Worm (Caenorhabditis elegans) whole organism, L1 larva: ENCODE results near the gene ubh-4.

Source experiments
- C04F5.9 ChIP-seq: sonication (generic microtip); optimal IDR thresholded peaks from 2 replicates; lab custom pipeline; 2016; ENCODE audit warnings: missing genetic modification characterization, missing compliant biosample characterization
- aha-1 ChIP-seq: fragments of 150-350 bp; optimal IDR thresholded peaks from 2 replicates; lab custom pipeline; 2014; ENCODE audit warnings: missing biosample characterization, missing genetic modification characterization
- alr-1 ChIP-seq: fragments of 200-800 bp; sonication (Bioruptor generic); optimal IDR thresholded peaks from 2 replicates; lab custom pipeline; 2018; ENCODE audit warnings: borderline replicate concordance, mild to moderate bottlenecking, missing genetic modification characterization, missing compliant biosample characterization
- blmp-1 ChIP-seq: fragments of 150-350 bp; optimal IDR thresholded peaks from 2 replicates; lab custom pipeline; 2014; ENCODE audit warnings: missing biosample characterization, missing genetic modification characterization
- ceh-8 ChIP-seq: fragments of 200-800 bp; sonication (Bioruptor generic); optimal IDR thresholded peaks from 2 replicates; lab custom pipeline; 2018; ENCODE audit warnings: mild to moderate bottlenecking, missing genetic modification characterization, moderate library complexity, missing compliant biosample characterization
- ceh-82 ChIP-seq, 3 experiments: fragments of 150-350 bp in 1 of 3; sonication (generic microtip) in 2 of 3; optimal IDR thresholded peaks; 2 replicates each; lab custom pipeline; 2014 to 2017; ENCODE audit warnings: missing biosample characterization in 3 of 3, missing genetic modification characterization in 3 of 3
- dpl-1 ChIP-seq, 3 experiments: fragments of 150-350 bp in 2 of 3; sonication (generic microtip) in 1 of 3; optimal IDR thresholded peaks; 2 replicates each; lab custom pipeline; 2014 to 2017; ENCODE audit warnings: missing biosample characterization in 3 of 3, missing genetic modification characterization in 3 of 3, missing genetic modification reagents in 3 of 3
- dsc-1 ChIP-seq: sonication (generic microtip); optimal IDR thresholded peaks from 2 replicates; lab custom pipeline; 2016; ENCODE audit warnings: mild to moderate bottlenecking, missing genetic modification characterization, missing compliant biosample characterization
- efl-1 ChIP-seq, 4 experiments: fragments of 150-350 bp; optimal IDR thresholded peaks in 3 of 4; peaks in 1 of 4; 1 replicate in 1 of 4; 2 replicates in 3 of 4; lab custom pipeline; 2014; ENCODE audit warnings: missing biosample characterization in 2 of 4, missing genetic modification characterization in 2 of 4, missing genetic modification reagents in 2 of 4
- efl-3 ChIP-seq: fragments of 200-800 bp; sonication (Bioruptor generic); optimal IDR thresholded peaks from 2 replicates; lab custom pipeline; 2018; ENCODE audit warnings: mild to moderate bottlenecking, missing genetic modification characterization, missing compliant biosample characterization
- elt-2 ChIP-seq: sonication (generic microtip); optimal IDR thresholded peaks from 2 replicates; lab custom pipeline; 2016; ENCODE audit warnings: missing genetic modification characterization, mild to moderate bottlenecking, inconsistent platforms, missing compliant biosample characterization, missing genetic modification reagents
- elt-3 ChIP-seq, 6 experiments: fragments of 150-350 bp in 1 of 6; sonication (generic microtip); optimal IDR thresholded peaks; 2 replicates each; lab custom pipeline; 2017 to 2018; ENCODE audit warnings: missing biosample characterization in 6 of 6, missing genetic modification characterization in 6 of 6, inconsistent platforms in 1 of 6
- ets-5 ChIP-seq: fragments of 200-800 bp; sonication (Bioruptor generic); IDR thresholded peaks from 2 replicates; pipeline ENCODE4 v1.3.6; 2022; ENCODE audit warnings: missing genetic modification characterization, missing compliant biosample characterization
- fkh-10 ChIP-seq: sonication (generic microtip); optimal IDR thresholded peaks from 2 replicates; lab custom pipeline; 2017; ENCODE audit warnings: missing biosample characterization, missing genetic modification reagents, missing genetic modification characterization
- fkh-8 ChIP-seq: sonication (generic microtip); optimal IDR thresholded peaks from 2 replicates; lab custom pipeline; 2016; ENCODE audit warnings: mild to moderate bottlenecking, missing genetic modification characterization, missing compliant biosample characterization
- lin-13 ChIP-seq: fragments of 150-350 bp; optimal IDR thresholded peaks from 2 replicates; lab custom pipeline; 2014; ENCODE audit warnings: missing biosample characterization, missing genetic modification reagents, missing genetic modification characterization
- lin-15B ChIP-seq: fragments of 150-350 bp; sonication (generic microtip); optimal IDR thresholded peaks from 3 replicates; lab custom pipeline; 2014; ENCODE audit warnings: missing biosample characterization, missing genetic modification characterization
- lin-39 ChIP-seq: fragments of 150-350 bp; optimal IDR thresholded peaks from 2 replicates; lab custom pipeline; 2014; ENCODE audit warnings: missing biosample characterization, missing genetic modification reagents, missing genetic modification characterization
- lir-3 ChIP-seq: sonication (generic microtip); optimal IDR thresholded peaks from 2 replicates; lab custom pipeline; 2016; ENCODE audit warnings: mild to moderate bottlenecking, missing genetic modification characterization, moderate library complexity, missing compliant biosample characterization; ENCODE audit not compliant: poor library complexity
- mab-9 ChIP-seq: fragments of 200-800 bp; sonication (Bioruptor generic); IDR thresholded peaks from 2 replicates; pipeline ENCODE4 v1.3.6; 2022; ENCODE audit warnings: missing genetic modification reagents, missing genetic modification characterization, missing compliant biosample characterization
- mdl-1 ChIP-seq, 2 experiments: fragments of 150-350 bp; optimal IDR thresholded peaks; 2 replicates each; lab custom pipeline; 2014 to 2017; ENCODE audit warnings: missing biosample characterization in 2 of 2, missing genetic modification characterization in 2 of 2, inconsistent platforms in 1 of 2
- mef-2 ChIP-seq: fragments of 150-350 bp; optimal IDR thresholded peaks from 2 replicates; lab custom pipeline; 2014; ENCODE audit warnings: missing biosample characterization, missing genetic modification characterization
- mep-1 ChIP-seq: fragments of 150-350 bp; optimal IDR thresholded peaks from 2 replicates; lab custom pipeline; 2014; ENCODE audit warnings: missing biosample characterization, missing genetic modification characterization
- nhr-11 ChIP-seq: fragments of 150-350 bp; optimal IDR thresholded peaks from 2 replicates; lab custom pipeline; 2014; ENCODE audit warnings: missing biosample characterization, missing genetic modification characterization
- nhr-12 ChIP-seq: sonication (generic microtip); optimal IDR thresholded peaks from 2 replicates; lab custom pipeline; 2017; ENCODE audit warnings: missing biosample characterization, missing genetic modification characterization
- nhr-237 ChIP-seq: fragments of 150-350 bp; optimal IDR thresholded peaks from 2 replicates; lab custom pipeline; 2014; ENCODE audit warnings: missing biosample characterization, missing genetic modification characterization
- nhr-76 ChIP-seq: sonication (generic microtip); optimal IDR thresholded peaks from 2 replicates; lab custom pipeline; 2017; ENCODE audit warnings: missing biosample characterization, missing genetic modification characterization
- nhr-77 ChIP-seq: fragments of 150-350 bp; optimal IDR thresholded peaks from 2 replicates; lab custom pipeline; 2014; ENCODE audit warnings: missing biosample characterization, missing genetic modification characterization
- nhr-85 ChIP-seq: sonication (generic microtip); peaks from one replicate; lab custom pipeline; 2016; ENCODE audit warnings: missing genetic modification characterization, inconsistent platforms, missing compliant biosample characterization
- pag-3 ChIP-seq: sonication (generic microtip); optimal IDR thresholded peaks from 2 replicates; lab custom pipeline; 2017; ENCODE audit warnings: missing genetic modification characterization, mild to moderate bottlenecking, missing compliant biosample characterization, antibody characterized with exemption, borderline replicate concordance; ENCODE audit not compliant: insufficient read depth
- pax-3 ChIP-seq: fragments of 200-800 bp; sonication (Bioruptor generic); optimal IDR thresholded peaks from 2 replicates; lab custom pipeline; 2018; ENCODE audit warnings: mild to moderate bottlenecking, missing genetic modification characterization, moderate library complexity, missing compliant biosample characterization
- rnt-1 ChIP-seq: sonication (generic microtip); optimal IDR thresholded peaks from 2 replicates; lab custom pipeline; 2016; ENCODE audit warnings: mild to moderate bottlenecking, missing genetic modification characterization, moderate library complexity, missing compliant biosample characterization
- skn-1 ChIP-seq: fragments of 150-350 bp; optimal IDR thresholded peaks from 2 replicates; lab custom pipeline; 2014; ENCODE audit warnings: missing biosample characterization, missing genetic modification characterization
- snu-23 ChIP-seq: sonication (generic microtip); optimal IDR thresholded peaks from 2 replicates; lab custom pipeline; 2016; ENCODE audit warnings: missing genetic modification characterization, missing compliant biosample characterization
- sox-4 ChIP-seq: sonication (generic microtip); optimal IDR thresholded peaks from 2 replicates; lab custom pipeline; 2016; ENCODE audit warnings: missing genetic modification characterization, missing compliant biosample characterization
- sptf-1 ChIP-seq: fragments of 150-350 bp; optimal IDR thresholded peaks from 2 replicates; lab custom pipeline; 2014; ENCODE audit warnings: missing biosample characterization, missing genetic modification characterization
- unc-130 ChIP-seq: fragments of 150-350 bp; optimal IDR thresholded peaks from 2 replicates; lab custom pipeline; 2017; ENCODE audit warnings: missing biosample characterization, missing genetic modification characterization, inconsistent platforms
- unc-86 ChIP-seq: sonication (generic microtip); optimal IDR thresholded peaks from 2 replicates; lab custom pipeline; 2016; ENCODE audit warnings: missing genetic modification characterization, missing compliant biosample characterization
- unc-98 ChIP-seq: fragments of 200-800 bp; sonication (Bioruptor generic); IDR thresholded peaks from 2 replicates; pipeline ENCODE4 v1.3.6; 2022; ENCODE audit warnings: missing genetic modification characterization, missing compliant biosample characterization
- vab-15 ChIP-seq: sonication (generic microtip); optimal IDR thresholded peaks from 2 replicates; lab custom pipeline; 2017; ENCODE audit warnings: missing genotype, mild to moderate bottlenecking, missing genetic modification characterization, missing compliant biosample characterization
- xbp-1 ChIP-seq: sonication (generic microtip); optimal IDR thresholded peaks from 2 replicates; lab custom pipeline; 2016; ENCODE audit warnings: missing genetic modification characterization, missing compliant biosample characterization
- ztf-11 ChIP-seq, 2 experiments: sonication (generic microtip); optimal IDR thresholded peaks; 2 replicates each; lab custom pipeline; 2016 to 2017; ENCODE audit warnings: missing genetic modification characterization in 2 of 2, missing biosample characterization in 1 of 2, missing compliant biosample characterization in 1 of 2
- ztf-4 ChIP-seq: fragments of 150-350 bp; optimal IDR thresholded peaks from 2 replicates; lab custom pipeline; 2014; ENCODE audit warnings: missing biosample characterization, missing genetic modification characterization

ubh-4 gene

DNA sequence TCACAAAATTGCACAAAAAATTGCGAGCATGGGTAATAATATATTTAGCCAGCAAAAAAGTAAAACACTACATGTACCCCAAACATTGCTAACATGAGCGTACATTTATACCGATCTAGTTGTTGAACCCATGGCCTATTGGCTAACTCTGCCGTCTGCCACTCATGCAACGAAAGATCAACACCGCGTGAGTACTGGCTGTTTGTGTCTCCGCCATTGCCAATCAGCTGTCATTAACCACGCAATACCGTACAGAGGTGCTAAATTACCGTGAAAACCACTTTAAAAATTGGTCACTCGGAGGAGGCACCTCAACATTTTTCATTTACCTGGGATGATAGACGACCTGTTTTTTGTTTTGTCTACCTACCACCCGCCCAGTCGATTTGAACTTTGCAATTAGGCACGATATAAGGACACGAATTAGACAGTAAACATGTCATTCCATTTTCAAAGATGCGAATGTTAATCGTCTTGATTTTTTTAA is 36.0 kb upstream of the ubh-4 start, which contains the start of gene K02C4.2 (continued):
- TF ChIP-seq mab-9 (peak; percentile 35; the same call in 1 of the 2 replicates), snu-23 (GFP tag; lab: Kevin White, UChicago) (peak; percentile 86), dsc-1 (tag; lab: Kevin White, UChicago) (peak; percentile 52), lir-3 (tag; lab: Kevin White, UChicago) (peak; percentile 41), lin-13 (peak; percentile 69), mef-2 (no peak), rnt-1 (peak; percentile 81), aha-1 (tag; lab: Kevin White, UChicago) (no peak), pag-3 (tag; lab: Kevin White, UChicago) (peak; percentile 84), nhr-11 (tag; lab: Kevin White, UChicago) (no peak), fkh-8 (peak; percentile 47), ets-5 (GFP tag; lab: Robert Waterston, UW) (no peak), fkh-10 (GFP tag; lab: Kevin White, UChicago) (no peak), elt-3 (tag; optimal IDR thresholded peaks at IDR 0.05; lab: Kevin White, UChicago) (peak in 3 of 6 experiments; percentile 28 to 77 (median 42)), dpl-1 (GFP tag; optimal IDR thresholded peaks at IDR 0.05; lab: Kevin White, UChicago) (peak; percentile 28 to 62 (median 60)), unc-86 (no peak), C04F5.9 (tag; lab: Kevin White, UChicago) (no peak)

DNA sequence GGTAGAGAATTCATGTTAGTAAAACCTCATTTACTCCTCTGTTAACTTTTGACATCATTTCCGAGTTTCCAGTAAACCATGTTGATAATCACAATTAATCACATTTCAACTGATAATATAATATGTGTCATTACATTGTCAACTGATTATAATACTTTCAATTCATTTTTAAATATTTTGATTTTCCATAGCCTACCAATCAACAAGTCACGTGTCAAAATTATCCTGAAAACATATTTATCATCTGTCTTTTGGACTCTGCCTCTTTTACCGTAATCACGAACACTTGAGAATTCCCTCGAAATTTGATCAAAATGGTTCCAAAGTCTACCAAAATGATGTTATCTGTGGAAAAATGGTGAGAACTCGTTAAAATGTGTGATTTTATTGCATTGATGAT is 34.7 kb upstream of the ubh-4 start:
- TF ChIP-seq ceh-82 (tag; optimal IDR thresholded peaks at IDR 0.05; lab: Kevin White, UChicago): no peak
- no peak for TF ChIP-seq alr-1 (tag; lab: Kevin White, UChicago)
- TF ChIP-seq efl-1 (optimal IDR thresholded peaks at IDR 0.05; lab: Kevin White, UChicago): no peak
- peak in 1 of 2 experiments; percentile 60 for TF ChIP-seq efl-1 (GFP tag; optimal IDR thresholded peaks at IDR 0.05 in 1 of 2; lab: Kevin White, UChicago)
- TF ChIP-seq elt-2 (tag; lab: Kevin White, UChicago): peak; percentile 30
- TF ChIP-seq efl-3 (GFP tag; lab: Kevin White, UChicago): no peak
- TF ChIP-seq ztf-4: no peak
- no peak for TF ChIP-seq mdl-1 (tag; optimal IDR thresholded peaks at IDR 0.05; lab: Kevin White, UChicago)
- TF ChIP-seq, all 84 proteins: peak for 2

ce11 chrII:8073222-8073621 is 33.8 kb upstream of the ubh-4 start, which contains the start of gene gpcp-2:
Gene gpcp-2 (minus strand): TSS chrII:8073374.
- peak; percentile 47 for TF ChIP-seq elt-2 (tag; lab: Kevin White, UChicago)
- no peak for TF ChIP-seq snu-23 (GFP tag; lab: Kevin White, UChicago)
- TF ChIP-seq blmp-1 (tag; lab: Kevin White, UChicago): no peak
- TF ChIP-seq nhr-12 (tag; lab: Kevin White, UChicago): no peak

DNA sequence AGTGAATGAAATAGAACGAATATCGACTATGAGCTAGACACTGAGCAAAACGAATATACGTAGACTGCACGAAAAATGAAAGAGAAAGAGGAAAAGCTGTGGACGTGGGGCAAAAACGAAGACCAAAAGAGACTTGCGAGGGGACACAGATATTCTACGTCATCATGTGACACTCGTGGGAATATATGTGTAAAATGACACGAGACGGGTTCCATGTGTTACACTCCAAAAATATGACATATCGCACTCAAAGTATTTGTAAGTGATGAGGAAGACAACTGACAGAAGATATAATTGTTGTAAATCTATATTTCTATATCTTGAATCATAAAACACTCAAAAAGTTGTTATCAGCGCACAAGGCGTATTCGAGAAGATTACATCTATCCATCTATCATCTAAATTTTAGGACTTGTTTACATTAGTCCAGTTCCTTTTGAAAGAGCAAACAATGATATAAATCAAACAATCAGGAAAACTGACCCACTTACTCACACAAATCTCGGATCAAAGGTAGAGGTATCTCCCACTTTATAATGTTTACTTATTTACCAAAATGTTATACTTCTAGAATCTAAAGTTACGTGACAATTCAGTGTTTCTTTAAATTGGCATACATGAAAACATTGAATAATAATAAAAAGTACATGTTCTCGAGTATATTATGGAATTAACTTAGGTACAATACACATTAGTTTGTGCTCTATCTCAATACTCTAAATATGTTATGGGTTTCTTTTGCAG is 32.6 kb upstream of the ubh-4 start:
- TF ChIP-seq pag-3 (tag; lab: Kevin White, UChicago): no peak
- no peak for TF ChIP-seq sptf-1 (tag; lab: Kevin White, UChicago)
- peak; percentile 72 for TF ChIP-seq mep-1 (tag; lab: Kevin White, UChicago)
- TF ChIP-seq xbp-1 (tag; lab: Kevin White, UChicago): peak; percentile 53
- TF ChIP-seq unc-98 (GFP tag; lab: Robert Waterston, UW): no peak
- TF ChIP-seq lin-39 (tag; lab: Kevin White, UChicago): no peak
- TF ChIP-seq skn-1: peak; percentile 35
- no peak for TF ChIP-seq ceh-8 (GFP tag; lab: Kevin White, UChicago)
- TF ChIP-seq aha-1 (tag; lab: Kevin White, UChicago): no peak
- TF ChIP-seq dpl-1 (GFP tag; optimal IDR thresholded peaks at IDR 0.05; lab: Kevin White, UChicago): peak in 2 of 3 experiments; percentile 4 to 38
- TF ChIP-seq efl-3 (GFP tag; lab: Kevin White, UChicago): no peak
- no peak for TF ChIP-seq nhr-237 (tag; lab: Kevin White, UChicago)
- no peak for TF ChIP-seq nhr-76 (tag; lab: Kevin White, UChicago)
- TF ChIP-seq vab-15 (tag; lab: Kevin White, UChicago): no peak
- peak; percentile 38 for TF ChIP-seq dsc-1 (tag; lab: Kevin White, UChicago)
- no peak for TF ChIP-seq lin-15B
- no peak for TF ChIP-seq sox-4 (tag; lab: Kevin White, UChicago)
- TF ChIP-seq ets-5 (GFP tag; lab: Robert Waterston, UW): no peak
- peak; percentile 21 for TF ChIP-seq mef-2
- peak in 2 of 6 experiments; percentile 45 to 66 for TF ChIP-seq elt-3 (tag; optimal IDR thresholded peaks at IDR 0.05; lab: Kevin White, UChicago)
- TF ChIP-seq pax-3 (tag; lab: Kevin White, UChicago): peak; percentile 13
- peak; percentile 73 for TF ChIP-seq unc-86
- TF ChIP-seq nhr-77 (tag; lab: Kevin White, UChicago): no peak
- peak in 1 of 2 experiments; percentile 18 for TF ChIP-seq ztf-11 (tag; optimal IDR thresholded peaks at IDR 0.05; lab: Kevin White, UChicago)
- TF ChIP-seq elt-2 (tag; lab: Kevin White, UChicago): no peak
- TF ChIP-seq nhr-85 (tag; lab: Kevin White, UChicago): peak; percentile 44
- TF ChIP-seq unc-130: peak; percentile 23
